Worm (Caenorhabditis elegans) whole organism, young adult: ENCODE data around the gene M01H9.4.

Experiments used
- B0261.1 ChIP-seq: sonication (generic microtip); optimal IDR thresholded peaks from 2 replicates; lab custom pipeline; 2016; ENCODE audit warnings: mild to moderate bottlenecking, missing genetic modification characterization, moderate library complexity, missing compliant biosample characterization
- D2030.7 ChIP-seq: fragments of 200-800 bp; sonication (Bioruptor generic); IDR thresholded peaks from 2 replicates; pipeline ENCODE4 v1.3.6; 2022; ENCODE audit warnings: missing genetic modification reagents, missing genetic modification characterization, missing compliant biosample characterization
- F22D6.2 ChIP-seq: sonication (generic microtip); optimal IDR thresholded peaks from 2 replicates; lab custom pipeline; 2016; ENCODE audit warnings: mild to moderate bottlenecking, missing genetic modification characterization, missing compliant biosample characterization
- F23B12.7 ChIP-seq: sonication (generic microtip); optimal IDR thresholded peaks from 2 replicates; lab custom pipeline; 2017; ENCODE audit warnings: missing genetic modification characterization, mild to moderate bottlenecking, missing compliant biosample characterization, antibody characterized with exemption, moderate library complexity; ENCODE audit not compliant: insufficient read depth
- F33H1.4 ChIP-seq: fragments of 200-800 bp; sonication (Bioruptor generic); IDR thresholded peaks from 2 replicates; pipeline ENCODE4 v1.3.6; 2022; ENCODE audit warnings: missing genetic modification reagents, missing genetic modification characterization, missing compliant biosample characterization
- F37B4.10 ChIP-seq: fragments of 200-800 bp; sonication (Bioruptor generic); IDR thresholded peaks from 2 replicates; pipeline ENCODE4 v1.3.6; 2022; ENCODE audit warnings: missing genetic modification characterization, missing compliant biosample characterization
- F52B5.7 ChIP-seq: sonication (generic microtip); optimal IDR thresholded peaks from 2 replicates; lab custom pipeline; 2016; ENCODE audit warnings: mild to moderate bottlenecking, missing genetic modification characterization, missing compliant biosample characterization
- K12H6.12 ChIP-seq: fragments of 200-800 bp; sonication (Bioruptor generic); optimal IDR thresholded peaks from 2 replicates; lab custom pipeline; 2018; ENCODE audit warnings: mild to moderate bottlenecking, missing genetic modification characterization, missing compliant biosample characterization
- T26A5.8 ChIP-seq: sonication (generic microtip); optimal IDR thresholded peaks from 2 replicates; lab custom pipeline; 2016; ENCODE audit warnings: missing genetic modification characterization, missing compliant biosample characterization
- Y56A3A.18 ChIP-seq: fragments of 200-800 bp; sonication (Bioruptor generic); IDR thresholded peaks from 2 replicates; pipeline ENCODE4 v1.3.6; 2022; ENCODE audit warnings: missing genetic modification reagents, missing genetic modification characterization, missing compliant biosample characterization
- Y95B8A.8 ChIP-seq: fragments of 200-800 bp; sonication (Bioruptor generic); IDR thresholded peaks from 2 replicates; pipeline ENCODE4 v1.3.6; 2022; ENCODE audit warnings: missing genetic modification reagents, missing genetic modification characterization, missing compliant biosample characterization
- aptf-2 ChIP-seq: fragments of 200-800 bp; sonication (Bioruptor generic); conservative IDR thresholded peaks from 2 replicates; pipeline ENCODE4 v1.3.6; 2022; ENCODE audit warnings: missing genetic modification reagents, missing genetic modification characterization, missing compliant biosample characterization
- athp-1 ChIP-seq: sonication (generic microtip); optimal IDR thresholded peaks from 2 replicates; lab custom pipeline; 2017; ENCODE audit warnings: mild to moderate bottlenecking, missing genetic modification characterization, missing compliant biosample characterization
- attf-3 ChIP-seq: fragments of 200-800 bp; sonication (Bioruptor generic); conservative IDR thresholded peaks from 2 replicates; pipeline ENCODE4 v1.3.6; 2022; ENCODE audit warnings: missing genetic modification reagents, missing genetic modification characterization, missing compliant biosample characterization
- attf-5 ChIP-seq: fragments of 200-800 bp; sonication (Bioruptor generic); optimal IDR thresholded peaks from 2 replicates; lab custom pipeline; 2018; ENCODE audit warnings: mild to moderate bottlenecking, missing genetic modification characterization, missing compliant biosample characterization
- ceh-27 ChIP-seq: fragments of 200-800 bp; sonication (Bioruptor generic); optimal IDR thresholded peaks from 2 replicates; lab custom pipeline; 2018; ENCODE audit warnings: mild to moderate bottlenecking, missing genetic modification characterization, moderate library complexity, missing compliant biosample characterization
- chd-7 ChIP-seq: sonication (generic microtip); optimal IDR thresholded peaks from 2 replicates; lab custom pipeline; 2016; ENCODE audit warnings: mild to moderate bottlenecking, missing genetic modification characterization, moderate library complexity, missing compliant biosample characterization
- dox-1 ChIP-seq: fragments of 200-800 bp; sonication (Bioruptor generic); IDR thresholded peaks from 2 replicates; pipeline ENCODE4 v1.3.6; 2022; ENCODE audit warnings: missing genetic modification reagents, missing genetic modification characterization, missing compliant biosample characterization
- efl-1 ChIP-seq: fragments of 150-350 bp; optimal IDR thresholded peaks from 2 replicates; lab custom pipeline; 2014; ENCODE audit warnings: missing biosample characterization, missing genetic modification reagents, missing genetic modification characterization
- egrh-3 ChIP-seq: fragments of 200-800 bp; sonication (Bioruptor generic); IDR thresholded peaks from 2 replicates; pipeline ENCODE4 v1.3.6; 2022; ENCODE audit warnings: missing genetic modification reagents, missing genetic modification characterization, missing compliant biosample characterization
- ets-4 ChIP-seq: fragments of 200-800 bp; sonication (Bioruptor generic); optimal IDR thresholded peaks from 2 replicates; lab custom pipeline; 2018; ENCODE audit warnings: mild to moderate bottlenecking, missing genetic modification characterization, missing compliant biosample characterization
- hmg-20 ChIP-seq: fragments of 200-800 bp; sonication (Bioruptor generic); IDR thresholded peaks from 2 replicates; pipeline ENCODE4 v1.3.6; 2022; ENCODE audit warnings: missing genetic modification reagents, missing genetic modification characterization, missing compliant biosample characterization
- hsf-1 ChIP-seq: fragments of 200-800 bp; sonication (Bioruptor generic); IDR thresholded peaks from 2 replicates; pipeline ENCODE4 v1.3.6; 2022; ENCODE audit warnings: missing genetic modification reagents, missing genetic modification characterization, missing compliant biosample characterization
- let-607 ChIP-seq, 2 experiments: fragments of 200-800 bp in 1 of 2; sonication (Bioruptor generic) in 1 of 2; sonication (generic microtip) in 1 of 2; optimal IDR thresholded peaks; 2 replicates each; lab custom pipeline; 2016 to 2018; ENCODE audit warnings: mild to moderate bottlenecking in 2 of 2, missing compliant biosample characterization in 2 of 2, missing genetic modification characterization in 2 of 2, moderate library complexity in 2 of 2, missing genotype in 1 of 2
- lin-35 ChIP-seq, 3 experiments: fragments of 150-350 bp in 2 of 3; sonication (generic microtip) in 1 of 3; optimal IDR thresholded peaks; 2 replicates each; lab custom pipeline; 2014 to 2018; ENCODE audit warnings: missing biosample characterization in 3 of 3, missing genetic modification characterization in 3 of 3, missing genetic modification reagents in 3 of 3
- madf-10 ChIP-seq: sonication (generic microtip); optimal IDR thresholded peaks from 2 replicates; lab custom pipeline; 2016; ENCODE audit warnings: mild to moderate bottlenecking, missing genetic modification characterization, missing compliant biosample characterization
- madf-6 ChIP-seq: fragments of 200-800 bp; sonication (Bioruptor generic); IDR thresholded peaks from 2 replicates; pipeline ENCODE4 v1.3.6; 2022; ENCODE audit warnings: missing genetic modification reagents, missing genetic modification characterization, missing compliant biosample characterization
- madf-8 ChIP-seq: fragments of 200-800 bp; sonication (Bioruptor generic); conservative IDR thresholded peaks from 2 replicates; pipeline ENCODE4 v1.3.6; 2022; ENCODE audit warnings: missing genetic modification reagents, missing genetic modification characterization, missing compliant biosample characterization
- mcd-1 ChIP-seq: fragments of 200-800 bp; sonication (Bioruptor generic); IDR thresholded peaks from 2 replicates; pipeline ENCODE4 v1.3.6; 2022; ENCODE audit warnings: missing genetic modification reagents, missing genetic modification characterization, missing compliant biosample characterization
- mes-4 ChIP-seq: sonication (generic microtip); optimal IDR thresholded peaks from 2 replicates; lab custom pipeline; 2016; ENCODE audit warnings: missing genotype, missing genetic modification characterization, missing compliant biosample characterization
- nfya-1 ChIP-seq: sonication (generic microtip); optimal IDR thresholded peaks from 2 replicates; lab custom pipeline; 2017; ENCODE audit warnings: antibody characterized with exemption, missing compliant biosample characterization, missing genetic modification characterization, borderline replicate concordance; ENCODE audit not compliant: insufficient read depth
- pha-4 ChIP-seq: fragments of 150-350 bp; sonication (generic microtip); optimal IDR thresholded peaks from 2 replicates; lab custom pipeline; 2014; ENCODE audit warnings: missing biosample characterization, missing genetic modification reagents, missing genetic modification characterization
- rec-8 ChIP-seq, 2 experiments: sonication (generic microtip); optimal IDR thresholded peaks; 2 replicates each; lab custom pipeline; 2016; ENCODE audit warnings: mild to moderate bottlenecking in 2 of 2, missing genetic modification characterization in 2 of 2, missing genetic modification reagents in 2 of 2, missing genotype in 2 of 2, missing biosample characterization in 1 of 2, missing compliant biosample characterization in 1 of 2, moderate library complexity in 1 of 2
- repo-1 ChIP-seq: sonication (generic microtip); optimal IDR thresholded peaks from 2 replicates; lab custom pipeline; 2017; ENCODE audit warnings: mild to moderate bottlenecking, missing genetic modification characterization, missing compliant biosample characterization
- rpc-1 ChIP-seq, 2 experiments: fragments of 150-350 bp in 1 of 2; sonication (generic microtip) in 1 of 2; optimal IDR thresholded peaks; 2 replicates each; lab custom pipeline; 2014 to 2018; ENCODE audit warnings: missing biosample characterization in 1 of 2, missing genetic modification characterization in 1 of 2, missing genetic modification reagents in 1 of 2, missing genotype in 1 of 2
- sdz-38 ChIP-seq: sonication (generic microtip); optimal IDR thresholded peaks from 2 replicates; lab custom pipeline; 2016; ENCODE audit warnings: missing genotype, missing genetic modification characterization, missing compliant biosample characterization
- sea-2 ChIP-seq: fragments of 200-800 bp; sonication (Bioruptor generic); IDR thresholded peaks from 2 replicates; pipeline ENCODE4 v1.3.6; 2022; ENCODE audit warnings: missing genetic modification characterization, missing compliant biosample characterization
- snpc-3.4 ChIP-seq: sonication (generic microtip); optimal IDR thresholded peaks from 2 replicates; lab custom pipeline; 2017; ENCODE audit warnings: missing genetic modification characterization, mild to moderate bottlenecking, missing compliant biosample characterization, antibody characterized with exemption, moderate library complexity, missing genotype, missing genetic modification reagents
- snpc-4 ChIP-seq, 5 experiments: fragments of 150-350 bp in 1 of 5; sonication (generic microtip) in 4 of 5; optimal IDR thresholded peaks; 2 replicates each; lab custom pipeline; 2014 to 2018; ENCODE audit warnings: missing genetic modification characterization in 5 of 5, missing biosample characterization in 3 of 5, antibody characterized with exemption in 2 of 5, mild to moderate bottlenecking in 2 of 5, missing compliant biosample characterization in 2 of 5, missing genotype in 2 of 5, moderate library complexity in 2 of 5, missing genetic modification reagents in 1 of 5
- somi-1 ChIP-seq: fragments of 200-800 bp; sonication (Bioruptor generic); optimal IDR thresholded peaks from 2 replicates; lab custom pipeline; 2018; ENCODE audit warnings: mild to moderate bottlenecking, missing genetic modification characterization, missing compliant biosample characterization
- tbx-9 ChIP-seq: sonication (generic microtip); optimal IDR thresholded peaks from 2 replicates; lab custom pipeline; 2016; ENCODE audit warnings: borderline replicate concordance, missing genetic modification characterization, inconsistent platforms, missing compliant biosample characterization
- xnd-1 ChIP-seq: sonication (generic microtip); optimal IDR thresholded peaks from 2 replicates; lab custom pipeline; 2016; ENCODE audit warnings: missing genotype, missing genetic modification reagents, missing genetic modification characterization, missing compliant biosample characterization
- zim-3 ChIP-seq: sonication (generic microtip); optimal IDR thresholded peaks from 2 replicates; lab custom pipeline; 2017; ENCODE audit warnings: mild to moderate bottlenecking, missing genetic modification characterization, moderate library complexity, missing compliant biosample characterization
- ztf-18 ChIP-seq: sonication (generic microtip); optimal IDR thresholded peaks from 2 replicates; lab custom pipeline; 2016; ENCODE audit warnings: missing genotype, mild to moderate bottlenecking, missing genetic modification characterization, missing compliant biosample characterization
- ztf-28 ChIP-seq: fragments of 200-800 bp; sonication (Bioruptor generic); IDR thresholded peaks from 2 replicates; pipeline ENCODE4 v1.3.6; 2022; ENCODE audit warnings: missing genetic modification reagents, missing genetic modification characterization, missing compliant biosample characterization
- ztf-3 ChIP-seq: fragments of 200-800 bp; sonication (Bioruptor generic); optimal IDR thresholded peaks from 2 replicates; lab custom pipeline; 2018; ENCODE audit warnings: mild to moderate bottlenecking, missing genetic modification characterization, missing compliant biosample characterization

Gene M01H9.4

ce11 chrIV:4468046-4468727 lies 14.5 kb downstream of the M01H9.4 start:
- TF ChIP-seq madf-8 (GFP tag; lab: Robert Waterston, UW): peak; percentile 59
- no peak for TF ChIP-seq F37B4.10 (GFP tag; lab: Robert Waterston, UW)
- TF ChIP-seq Y56A3A.18: no peak; the same call in 1 of the 2 replicates
- peak; percentile 68 for TF ChIP-seq Y95B8A.8
- TF ChIP-seq ztf-28 (GFP tag; lab: Robert Waterston, UW): no peak
- no peak for TF ChIP-seq aptf-2
- TF ChIP-seq lin-35 (GFP tag; optimal IDR thresholded peaks at IDR 0.05; lab: Kevin White, UChicago): peak in 2 of 3 experiments; percentile 53 to 73
- TF ChIP-seq hmg-20 (GFP tag; lab: Robert Waterston, UW): no peak
- no peak for TF ChIP-seq rpc-1 (optimal IDR thresholded peaks at IDR 0.05; lab: Kevin White, UChicago)
- no peak for TF ChIP-seq rpc-1 (tag; optimal IDR thresholded peaks at IDR 0.05; lab: Kevin White, UChicago)
- peak; percentile 16 for TF ChIP-seq F22D6.2
- TF ChIP-seq snpc-3.4 (tag; lab: Kevin White, UChicago): no peak
- peak; percentile 67 for TF ChIP-seq xnd-1 (tag; lab: Kevin White, UChicago)
- TF ChIP-seq athp-1 (tag; lab: Kevin White, UChicago): peak; percentile 75
- peak; percentile 50 for TF ChIP-seq F52B5.7 (tag; lab: Kevin White, UChicago)
- TF ChIP-seq somi-1 (GFP tag; lab: Kevin White, UChicago): peak; percentile 73
- TF ChIP-seq rec-8 (tag; optimal IDR thresholded peaks at IDR 0.05; lab: Kevin White, UChicago): peak; percentile 27 to 60
- peak; percentile 42 for TF ChIP-seq ets-4 (GFP tag; lab: Kevin White, UChicago)
- peak; percentile 8 for TF ChIP-seq mes-4 (tag; lab: Kevin White, UChicago)
- peak; percentile 85 for TF ChIP-seq F33H1.4 (GFP tag; lab: Robert Waterston, UW)
- no peak for TF ChIP-seq sdz-38
- TF ChIP-seq attf-5 (GFP tag; lab: Kevin White, UChicago): peak; percentile 67
- no peak for TF ChIP-seq attf-3
- TF ChIP-seq let-607 (tag; optimal IDR thresholded peaks at IDR 0.05; lab: Kevin White, UChicago): peak; percentile 7 to 43
- TF ChIP-seq ztf-3 (GFP tag; lab: Kevin White, UChicago): peak; percentile 12
- TF ChIP-seq egrh-3 (GFP tag; lab: Robert Waterston, UW): peak; percentile 55
- TF ChIP-seq F23B12.7 (tag; lab: Kevin White, UChicago): no peak
- TF ChIP-seq ceh-27: peak; percentile 38
- TF ChIP-seq sea-2: no peak
- TF ChIP-seq madf-10 (tag; lab: Kevin White, UChicago): peak; percentile 34
- peak; percentile 76 for TF ChIP-seq madf-6 (GFP tag; lab: Robert Waterston, UW)
- TF ChIP-seq chd-7 (tag; lab: Kevin White, UChicago): peak; percentile 69
- peak; percentile 60; the same call in 1 of the 2 replicates for TF ChIP-seq dox-1 (GFP tag; lab: Robert Waterston, UW)
- TF ChIP-seq efl-1 (GFP tag; lab: Kevin White, UChicago): peak; percentile 34
- no peak for TF ChIP-seq B0261.1
- peak; percentile 33; the same call in 1 of the 2 replicates for TF ChIP-seq D2030.7 (GFP tag; lab: Robert Waterston, UW)
- TF ChIP-seq zim-3 (tag; lab: Kevin White, UChicago): no peak
- no peak for TF ChIP-seq T26A5.8 (tag; lab: Kevin White, UChicago)
- TF ChIP-seq snpc-4 (GFP tag; optimal IDR thresholded peaks at IDR 0.05; lab: Kevin White, UChicago): peak; percentile 30
- TF ChIP-seq snpc-4 (tag; optimal IDR thresholded peaks at IDR 0.05; lab: Kevin White, UChicago): peak in 3 of 4 experiments; percentile 12 to 64 (median 18)
- peak; percentile 56 for TF ChIP-seq mcd-1 (GFP tag; lab: Robert Waterston, UW)
- peak; percentile 41 for TF ChIP-seq K12H6.12
- TF ChIP-seq repo-1 (tag; lab: Kevin White, UChicago): peak; percentile 95
- TF ChIP-seq nfya-1 (tag; lab: Kevin White, UChicago): no peak
- peak; percentile 70 for TF ChIP-seq pha-4 (tag; lab: Kevin White, UChicago)
- peak; percentile 53 for TF ChIP-seq hsf-1 (GFP tag; lab: Robert Waterston, UW)
- TF ChIP-seq ztf-18 (tag; lab: Kevin White, UChicago): peak; percentile 36
- TF ChIP-seq tbx-9 (tag; lab: Kevin White, UChicago): no peak
